Fruit fly (Drosophila melanogaster): ENCODE data around the gene Gug.

Gene Gug

DNA sequence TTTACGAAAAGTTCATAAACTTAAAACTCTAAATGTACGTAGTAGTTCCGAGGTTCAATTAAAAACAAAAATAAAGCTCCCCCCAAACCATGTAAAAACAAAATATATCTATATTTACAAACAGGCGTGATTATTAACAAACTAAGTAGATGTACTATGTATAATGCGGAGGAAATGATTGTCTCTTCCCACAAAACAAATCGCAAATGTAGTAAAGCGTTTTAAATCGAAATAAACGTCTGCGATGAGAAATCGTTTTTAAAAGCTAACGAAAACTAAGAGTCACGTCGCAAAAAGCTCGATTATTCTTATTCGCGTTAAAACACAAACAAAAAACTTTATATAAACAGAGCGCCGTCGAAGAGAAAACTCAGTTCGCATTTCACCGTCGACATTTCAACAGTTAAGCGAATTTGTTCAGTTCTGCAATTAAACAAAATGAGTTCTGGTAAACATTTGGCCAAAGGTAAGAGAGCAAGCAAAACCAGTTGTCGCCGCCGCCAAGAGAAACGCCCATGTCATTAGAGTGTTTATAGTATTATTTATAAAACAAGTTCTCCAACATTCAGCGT, 68.9 kb downstream of the Gug start, which contains the start of gene GstO3 (continued):
- no peak for TF ChIP-seq Hand (GFP tag; optimal IDR thresholded peaks at IDR 0.05)
- TF ChIP-seq phol (tag; optimal IDR thresholded peaks at IDR 0.05): no peak
- TF ChIP-seq cg (GFP tag; optimal IDR thresholded peaks at IDR 0.05): no peak
- TF ChIP-seq CG4854 (GFP tag; optimal IDR thresholded peaks at IDR 0.05): no peak
- TF ChIP-seq CG13296 (GFP tag; optimal IDR thresholded peaks at IDR 0.05): no peak
- TF ChIP-seq ash1 (GFP tag; optimal IDR thresholded peaks at IDR 0.05): no peak
- TF ChIP-seq CG12659 (GFP tag; optimal IDR thresholded peaks at IDR 0.05): peak; percentile 5
- TF ChIP-seq p53 (GFP tag; optimal IDR thresholded peaks at IDR 0.05): no peak
- no peak for TF ChIP-seq ab (GFP tag; optimal IDR thresholded peaks at IDR 0.05)
- TF ChIP-seq Mes4 (GFP tag; optimal IDR thresholded peaks at IDR 0.05): no peak
- no peak for TF ChIP-seq cato (GFP tag; optimal IDR thresholded peaks at IDR 0.05; ENCODE audit: borderline replicate concordance)
- no peak for TF ChIP-seq gem (tag; optimal IDR thresholded peaks at IDR 0.05)
- TF ChIP-seq pum (GFP tag; optimal IDR thresholded peaks at IDR 0.05): no peak
- TF ChIP-seq nau (GFP tag; optimal IDR thresholded peaks at IDR 0.05): no peak
- TF ChIP-seq grau (tag; optimal IDR thresholded peaks at IDR 0.05): no peak
- no peak for TF ChIP-seq B-H1 (GFP tag; IDR thresholded peaks at IDR 0.05)
- no peak for TF ChIP-seq CG9215 (GFP tag; IDR thresholded peaks at IDR 0.05)
- TF ChIP-seq trem (tag; optimal IDR thresholded peaks at IDR 0.05): no peak
- no peak for TF ChIP-seq yki (optimal IDR thresholded peaks at IDR 0.05)
- TF ChIP-seq CG30403 (GFP tag; optimal IDR thresholded peaks at IDR 0.05): no peak
- TF ChIP-seq Dp (GFP tag; optimal IDR thresholded peaks at IDR 0.05): no peak
- TF ChIP-seq Xrp1 (GFP tag; IDR thresholded peaks at IDR 0.05): no peak
- peak in 1 of 2 experiments; percentile 85 for TF ChIP-seq Trl (optimal IDR thresholded peaks at IDR 0.05)
- no peak for TF ChIP-seq Trl (GFP tag; optimal IDR thresholded peaks at IDR 0.05)
- TF ChIP-seq CG10366 (GFP tag; IDR thresholded peaks at IDR 0.05): no peak
- peak; percentile 43 for TF ChIP-seq Fer1 (GFP tag; optimal IDR thresholded peaks at IDR 0.05)
- no peak for TF ChIP-seq CG18262 (tag; optimal IDR thresholded peaks at IDR 0.05)
- no peak for TF ChIP-seq knrl (GFP tag; IDR thresholded peaks at IDR 0.05; ENCODE audit: partially characterized antibody)
- peak in 1 of 2 experiments; percentile 59 for TF ChIP-seq Pdp1 (GFP tag; optimal IDR thresholded peaks at IDR 0.05)
- no peak for TF ChIP-seq Taf1 (GFP tag; IDR thresholded peaks at IDR 0.05)
- TF ChIP-seq gcm (GFP tag; optimal IDR thresholded peaks at IDR 0.05): no peak
- TF ChIP-seq PHDP (tag; optimal IDR thresholded peaks at IDR 0.05): no peak
- no peak for TF ChIP-seq Abd-B (GFP tag; optimal IDR thresholded peaks at IDR 0.05)
- no peak for TF ChIP-seq fu2 (GFP tag; optimal IDR thresholded peaks at IDR 0.05)
- no peak for TF ChIP-seq seq (GFP tag; IDR thresholded peaks at IDR 0.05)
- no peak for TF ChIP-seq MTF-1 (GFP tag; optimal IDR thresholded peaks at IDR 0.05; ENCODE audit: borderline replicate concordance)
- no peak for TF ChIP-seq CG11695 (GFP tag; IDR thresholded peaks at IDR 0.05)
- no peak for TF ChIP-seq C15 (GFP tag; IDR thresholded peaks at IDR 0.05)
- no peak for TF ChIP-seq CoRest (tag; optimal IDR thresholded peaks at IDR 0.05)
- no peak for TF ChIP-seq CG15269 (tag; optimal IDR thresholded peaks at IDR 0.05)
- TF ChIP-seq Dip3 (GFP tag; optimal IDR thresholded peaks at IDR 0.05): no peak
- no peak for TF ChIP-seq fru (optimal IDR thresholded peaks at IDR 0.05)
- no peak for TF ChIP-seq CG30020 (tag; optimal IDR thresholded peaks at IDR 0.05)
- TF ChIP-seq CG15514 (GFP tag; optimal IDR thresholded peaks at IDR 0.05): peak; percentile 52
- no peak for TF ChIP-seq CG3065 (GFP tag; optimal IDR thresholded peaks at IDR 0.05)
- no peak for TF ChIP-seq Oaz (GFP tag; IDR thresholded peaks at IDR 0.05)
- no peak for TF ChIP-seq CrebB (tag; optimal IDR thresholded peaks at IDR 0.05)
- TF ChIP-seq CG16863 (GFP tag; optimal IDR thresholded peaks at IDR 0.05): no peak
- no peak for TF ChIP-seq lmd (GFP tag; IDR thresholded peaks at IDR 0.05)
- TF ChIP-seq Oli (tag; optimal IDR thresholded peaks at IDR 0.05): no peak
- no peak for TF ChIP-seq CG17385 (GFP tag; optimal IDR thresholded peaks at IDR 0.05)
- no peak for TF ChIP-seq Spps (tag; optimal IDR thresholded peaks at IDR 0.05)

All from whole organism, embryonic.